Worm (Caenorhabditis elegans) whole organism, L4/young adult: ENCODE results near the gene ptrn-1.

Source experiments
- dao-5 ChIP-seq: sonication (generic microtip); optimal IDR thresholded peaks from 2 replicates; lab custom pipeline; 2016; ENCODE audit warnings: missing genotype, missing genetic modification characterization, moderate library complexity, missing compliant biosample characterization
- him-1 ChIP-seq: sonication (generic microtip); optimal IDR thresholded peaks from 2 replicates; lab custom pipeline; 2016; ENCODE audit warnings: missing genotype, missing genetic modification reagents, missing genetic modification characterization, missing compliant biosample characterization

ce11 chrX:16998003-16998402 lies 32.0 kb downstream of the ptrn-1 start:
- no peak for TF ChIP-seq him-1
- TF ChIP-seq dao-5 (tag; lab: Kevin White, UChicago), result no peak
